Fruit fly (Drosophila melanogaster) whole organism, embryonic: ENCODE measurements around the gene CecA1.

Experiments
- CG2889 ChIP-seq: fragments of 200-800 bp; sonication (Bioruptor generic); IDR thresholded peaks from 3 replicates; pipeline ENCODE4 v1.3.6; 2022; ENCODE audit warnings: missing biosample characterization, missing genetic modification characterization
- CG31388 ChIP-seq: fragments of 200-800 bp; sonication (Bioruptor generic); optimal IDR thresholded peaks from 2 replicates; lab custom pipeline; 2016; ENCODE audit warnings: missing biosample characterization, missing genetic modification characterization

- TF ChIP-seq CG2889 (GFP tag; lab: Robert Waterston, UW): no peak
- no peak for TF ChIP-seq CG31388
These were observed 27.0 kb downstream of the CecA1 start, which contains the start of gene CG43448 for dm6 chr3R:30237634-30238033.
